Fruit fly (Drosophila melanogaster): ENCODE measurements around the gene CG42554.

DNA sequence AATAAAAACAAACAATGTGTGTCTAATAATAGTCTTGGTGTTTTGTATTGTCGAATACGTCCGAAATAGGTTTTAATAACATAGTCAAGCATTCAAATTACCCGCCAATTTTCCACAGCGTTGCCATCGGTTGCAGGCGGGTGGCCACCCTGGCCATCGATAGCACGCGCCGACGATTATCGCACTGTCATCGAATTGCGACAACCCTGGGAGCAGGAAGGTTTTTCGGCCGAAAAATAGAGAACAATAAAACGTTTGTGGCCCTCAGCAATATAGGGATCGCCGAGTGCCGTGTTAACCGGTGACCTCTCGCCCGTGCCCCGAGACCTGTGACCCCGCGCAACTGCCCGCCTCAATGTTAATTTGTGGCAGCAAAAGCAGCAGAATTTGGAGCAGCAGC, 36.2 kb downstream of the CG42554 start, which contains the start of gene Usp10:
- TF ChIP-seq Ets98B (GFP tag; IDR thresholded peaks at IDR 0.05) = no peak
- TF ChIP-seq CG34367 (tag; optimal IDR thresholded peaks at IDR 0.05) = no peak
- TF ChIP-seq gl (tag; optimal IDR thresholded peaks at IDR 0.05) = no peak
- no peak for TF ChIP-seq CG9948 (tag; optimal IDR thresholded peaks at IDR 0.05)
- no peak for TF ChIP-seq CG13204 (GFP tag; optimal IDR thresholded peaks at IDR 0.05)
- no peak for TF ChIP-seq CG8301 (tag; optimal IDR thresholded peaks at IDR 0.05)
- TF ChIP-seq CG4496 (GFP tag; IDR thresholded peaks at IDR 0.05) = no peak
- TF ChIP-seq EcR (GFP tag; optimal IDR thresholded peaks at IDR 0.05) = peak; percentile 6
- TF ChIP-seq Pif1A (GFP tag; optimal IDR thresholded peaks at IDR 0.05) = no peak
- no peak for TF ChIP-seq rn (GFP tag; IDR thresholded peaks at IDR 0.05)
- no peak for TF ChIP-seq CG8159 (tag; optimal IDR thresholded peaks at IDR 0.05)
- no peak for TF ChIP-seq CG15710 (tag; optimal IDR thresholded peaks at IDR 0.05)
- TF ChIP-seq CG12605 (GFP tag; IDR thresholded peaks at IDR 0.05) = no peak
- no peak for TF ChIP-seq fd96Ca (GFP tag; IDR thresholded peaks at IDR 0.05)

Data from whole organism, pupa.